Worm (Caenorhabditis elegans) whole organism, L1 larva: ENCODE results near the gene nhr-264.

ENCODE experiments used
- blmp-1 ChIP-seq: fragments of 150-350 bp; optimal IDR thresholded peaks from 2 replicates; lab custom pipeline; 2014; ENCODE audit warnings: missing biosample characterization, missing genetic modification characterization
- fkh-10 ChIP-seq: sonication (generic microtip); optimal IDR thresholded peaks from 2 replicates; lab custom pipeline; 2017; ENCODE audit warnings: missing biosample characterization, missing genetic modification reagents, missing genetic modification characterization
- fos-1 ChIP-seq: fragments of 150-350 bp; optimal IDR thresholded peaks from 2 replicates; lab custom pipeline; 2014; ENCODE audit warnings: missing biosample characterization, missing genetic modification characterization
- hlh-4 ChIP-seq: sonication (generic microtip); optimal IDR thresholded peaks from 2 replicates; lab custom pipeline; 2016; ENCODE audit warnings: mild to moderate bottlenecking, missing genetic modification characterization, missing compliant biosample characterization
- jun-1 ChIP-seq: fragments of 150-350 bp; optimal IDR thresholded peaks from 2 replicates; lab custom pipeline; 2014; ENCODE audit warnings: missing biosample characterization, missing genetic modification reagents, missing genetic modification characterization
- mdl-1 ChIP-seq, 2 experiments: fragments of 150-350 bp; optimal IDR thresholded peaks; 2 replicates each; lab custom pipeline; 2014 to 2017; ENCODE audit warnings: missing biosample characterization in 2 of 2, missing genetic modification characterization in 2 of 2, inconsistent platforms in 1 of 2
- mep-1 ChIP-seq: fragments of 150-350 bp; optimal IDR thresholded peaks from 2 replicates; lab custom pipeline; 2014; ENCODE audit warnings: missing biosample characterization, missing genetic modification characterization
- nhr-237 ChIP-seq: fragments of 150-350 bp; optimal IDR thresholded peaks from 2 replicates; lab custom pipeline; 2014; ENCODE audit warnings: missing biosample characterization, missing genetic modification characterization
- nhr-90 ChIP-seq: sonication (generic microtip); optimal IDR thresholded peaks from 2 replicates; lab custom pipeline; 2016; ENCODE audit warnings: mild to moderate bottlenecking, missing genetic modification characterization, missing compliant biosample characterization; ENCODE audit not compliant: poor library complexity
- snpc-4 ChIP-seq: fragments of 150-350 bp; optimal IDR thresholded peaks from 2 replicates; lab custom pipeline; 2014; ENCODE audit warnings: missing biosample characterization, missing genetic modification characterization
- unc-62 ChIP-seq: fragments of 150-350 bp; optimal IDR thresholded peaks from 2 replicates; lab custom pipeline; 2014; ENCODE audit warnings: missing biosample characterization, missing genetic modification reagents, missing genetic modification characterization

DNA sequence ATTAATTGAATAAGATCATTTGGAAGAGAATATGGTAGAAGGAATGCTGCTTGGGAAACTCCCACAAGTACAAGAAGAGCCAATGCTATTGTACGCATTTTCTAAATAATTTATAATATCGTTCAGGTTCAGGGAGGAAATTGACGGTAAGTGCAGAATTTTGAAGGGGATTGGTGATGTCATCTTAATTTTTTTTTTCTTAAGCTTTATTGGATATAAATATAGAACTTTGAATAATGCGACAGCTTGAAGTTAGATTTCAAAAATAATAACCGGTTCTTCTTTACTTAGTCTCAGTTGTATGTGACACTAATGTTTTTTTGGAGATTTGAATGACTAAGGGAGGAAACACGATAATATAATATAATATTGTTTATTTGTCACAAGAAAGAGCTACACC lies 37.0 kb upstream of the nhr-264 start, which contains the start of gene nspg-7.1:
- TF ChIP-seq nhr-237 (tag; lab: Kevin White, UChicago) (no peak), snpc-4 (tag; lab: Kevin White, UChicago) (no peak), hlh-4 (tag; lab: Kevin White, UChicago) (no peak), fos-1 (tag; lab: Kevin White, UChicago) (no peak), nhr-90 (tag; lab: Kevin White, UChicago) (no peak), mdl-1 (tag; optimal IDR thresholded peaks at IDR 0.05; lab: Kevin White, UChicago) (no peak), jun-1 (no peak), blmp-1 (tag; lab: Kevin White, UChicago) (no peak), mep-1 (tag; lab: Kevin White, UChicago) (no peak), unc-62 (no peak), fkh-10 (GFP tag; lab: Kevin White, UChicago) (no peak)
